Fruit fly (Drosophila melanogaster) whole organism, embryonic: ENCODE data around the gene CG34357.

Source experiments
- CG11723 ChIP-seq: fragments of 200-800 bp; sonication (Bioruptor generic); optimal IDR thresholded peaks from 2 replicates; lab custom pipeline; 2017; ENCODE audit warnings: missing biosample characterization, mild to moderate bottlenecking, missing genetic modification characterization
- Taf1 ChIP-seq: fragments of 200-800 bp; sonication (Bioruptor generic); IDR thresholded peaks from 2 replicates; pipeline ENCODE4 v1.3.6; 2022; ENCODE audit warnings: missing biosample characterization, missing genetic modification characterization
- tx ChIP-seq: fragments of 200-800 bp; sonication (Bioruptor generic); optimal IDR thresholded peaks from 2 replicates; lab custom pipeline; 2016; ENCODE audit warnings: missing biosample characterization, missing genetic modification characterization

DNA sequence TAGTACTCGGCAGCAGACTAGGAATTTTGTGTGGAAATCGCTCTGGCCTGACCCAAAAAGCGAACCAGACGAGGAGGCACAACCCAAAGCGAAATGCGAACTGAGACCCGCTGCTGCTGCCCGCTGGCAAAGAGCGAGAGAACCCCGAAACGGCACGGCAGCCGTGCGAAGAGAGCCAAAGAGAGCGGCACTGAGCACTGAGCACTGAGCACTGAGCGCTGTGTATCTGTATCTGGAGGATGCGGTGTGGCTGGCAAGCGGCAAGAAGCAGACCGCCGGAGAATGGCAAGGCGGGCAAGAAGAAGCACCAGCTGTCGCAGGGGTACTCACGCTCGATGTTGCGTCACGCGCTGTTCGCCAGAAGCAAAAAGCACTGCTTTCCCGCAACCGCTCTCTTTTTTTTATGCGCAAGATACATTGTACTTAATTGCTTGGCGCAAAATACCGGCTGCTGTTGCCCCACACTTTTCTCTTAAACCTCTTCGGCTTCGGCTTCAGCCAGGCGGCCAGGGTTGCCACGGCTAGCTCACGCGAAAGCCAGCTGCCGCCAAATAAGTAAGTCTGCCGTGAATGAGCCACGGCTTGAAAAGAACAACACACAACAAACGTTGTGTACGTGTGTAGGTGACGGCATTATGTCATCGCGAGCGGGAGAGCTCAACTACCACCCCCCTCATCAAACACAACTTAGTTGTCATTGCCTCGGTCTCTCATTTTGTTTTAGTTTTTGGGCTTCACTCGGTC is 104.5 kb downstream of the CG34357 start:
- TF ChIP-seq CG11723 (GFP tag; lab: Kevin White, UChicago) (peak; percentile 30), Taf1 (GFP tag; lab: Robert Waterston, UW) (no peak), tx (GFP tag; lab: Kevin White, UChicago) (no peak)
